Worm (Caenorhabditis elegans): ENCODE data around the gene ZK105.14.

ce11 chrV:7754557-7754956, 32.7 kb upstream of the ZK105.14 start, which contains the start of gene T05B11.4:
- TF ChIP-seq fkh-10 (GFP tag; optimal IDR thresholded peaks at IDR 0.05) (no peak), unc-62 (GFP tag; optimal IDR thresholded peaks at IDR 0.05) (no peak), nhr-11 (tag; optimal IDR thresholded peaks at IDR 0.05) (no peak), ama-1 (optimal IDR thresholded peaks at IDR 0.05) (no peak), blmp-1 (tag; optimal IDR thresholded peaks at IDR 0.05) (no peak), mdl-1 (tag; optimal IDR thresholded peaks at IDR 0.05) (no peak), alr-1 (tag; optimal IDR thresholded peaks at IDR 0.05; ENCODE audit: borderline replicate concordance) (no peak)

Measured in whole organism, L1 larva.